Worm (Caenorhabditis elegans): Measurements from ENCODE around the gene C09G1.4.

C09G1.4 gene

ce11 chrX:16006529-16006928 lies at the start of gene C09G1.4:
Gene C09G1.4 (minus strand): TSS chrX:16006629.
- TF ChIP-seq unc-62 (GFP tag; optimal IDR thresholded peaks at IDR 0.05): no peak

DNA sequence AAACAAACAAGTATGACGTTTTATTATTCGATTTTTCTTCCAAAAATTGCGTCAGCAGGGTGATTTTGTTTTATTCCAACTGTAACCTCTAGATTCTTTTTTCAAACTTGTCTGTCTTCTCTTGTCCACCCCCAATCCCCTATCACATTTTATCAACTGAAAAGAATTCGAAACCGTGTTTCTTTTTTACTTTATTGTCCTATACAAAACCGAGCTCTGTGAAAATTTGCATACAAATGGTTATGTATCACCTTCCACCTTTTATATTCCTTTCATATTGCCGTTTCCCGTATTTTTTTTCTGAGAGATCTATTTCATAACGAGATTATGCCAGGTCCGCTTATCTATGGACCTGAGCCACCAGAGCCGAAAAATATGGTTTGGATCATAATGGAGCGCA lies 48.8 kb upstream of the C09G1.4 start, which contains the start of gene T27A8.7:
TSS of gene T27A8.7 (plus strand) at position 301 of the 400 bp plus-strand sequence.
- TF ChIP-seq unc-62 (GFP tag; optimal IDR thresholded peaks at IDR 0.05): no peak

DNA sequence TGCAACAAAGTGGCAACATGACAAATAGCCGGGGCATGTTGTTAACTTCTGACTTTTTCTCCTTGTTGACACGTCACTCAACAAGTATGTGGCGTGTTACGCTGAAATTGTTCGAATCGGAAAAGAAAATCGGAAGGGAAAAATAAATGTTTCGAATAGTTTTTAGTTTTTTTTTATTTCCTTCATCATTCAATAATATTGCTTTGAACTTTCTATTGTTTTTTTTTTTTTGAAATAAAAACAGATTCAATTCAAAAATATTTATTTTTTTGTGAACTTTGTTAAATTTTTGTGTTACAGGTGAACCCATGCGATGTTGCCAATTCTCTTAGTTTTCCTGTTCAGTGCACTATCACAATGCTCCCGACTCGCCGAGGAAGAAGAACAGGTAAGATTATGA lies 43.1 kb upstream of the C09G1.4 start, which contains the start of gene cpd-2:
TSS of gene cpd-2 (plus strand) at position 301 of the 400 bp plus-strand sequence.
- TF ChIP-seq unc-62 (GFP tag; optimal IDR thresholded peaks at IDR 0.05): no peak

DNA sequence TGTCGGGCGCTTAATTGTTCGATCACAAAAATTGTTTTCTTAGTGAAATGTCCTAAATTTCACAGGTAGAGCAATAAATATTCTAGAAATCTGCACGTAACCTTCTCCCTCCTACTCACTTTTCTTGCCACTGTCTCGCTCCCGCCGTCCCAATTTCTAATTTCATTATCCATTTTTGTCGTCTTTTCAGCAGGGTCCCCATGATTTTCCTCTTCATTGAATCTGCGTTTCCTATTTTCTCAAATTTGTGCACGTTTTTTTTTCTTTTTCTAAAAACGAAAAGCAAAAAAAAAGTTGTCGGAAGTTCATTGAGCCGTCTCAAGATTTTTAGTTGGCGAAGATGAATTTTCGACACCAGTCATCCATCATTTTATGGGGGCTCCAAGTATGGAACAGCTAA lies 40.0 kb upstream of the C09G1.4 start:
- TF ChIP-seq unc-62 (GFP tag; optimal IDR thresholded peaks at IDR 0.05): no peak

- TF ChIP-seq unc-62 (GFP tag; optimal IDR thresholded peaks at IDR 0.05): no peak
These were observed 37.9 kb upstream of the C09G1.4 start for ce11 chrX:16044325-16044724.

ce11 chrX:16042480-16042879 lies 36.1 kb upstream of the C09G1.4 start:
- TF ChIP-seq unc-62 (GFP tag; optimal IDR thresholded peaks at IDR 0.05): no peak

- no peak for TF ChIP-seq unc-62 (GFP tag; optimal IDR thresholded peaks at IDR 0.05)
These were observed 35.4 kb upstream of the C09G1.4 start for ce11 chrX:16041808-16042207.

DNA sequence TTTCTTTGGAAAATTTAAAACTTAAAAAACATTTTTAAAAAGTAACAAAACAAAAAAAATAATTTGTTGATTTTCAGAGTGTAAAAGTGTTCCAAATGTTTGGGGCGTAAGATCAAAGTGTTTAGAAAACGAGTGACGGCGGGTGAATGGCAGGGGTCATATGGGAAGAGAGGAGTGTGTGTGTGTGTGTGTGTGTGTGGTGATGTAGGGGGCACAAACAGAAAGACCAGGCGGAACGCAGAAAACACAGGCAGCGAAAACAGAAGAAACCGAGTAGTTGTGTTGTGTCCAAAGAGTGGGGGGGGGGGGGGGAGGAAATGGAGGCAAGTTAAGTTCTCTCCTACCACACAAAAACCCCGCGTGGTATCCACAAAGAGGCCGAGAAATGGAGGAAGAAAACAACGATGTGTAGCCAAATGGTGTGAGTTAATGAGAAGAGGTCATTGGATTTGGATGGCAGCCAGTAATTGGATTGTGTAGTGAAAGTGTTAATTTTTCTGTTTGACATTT lies 33.8 kb upstream of the C09G1.4 start, which contains the start of gene B0395.3:
TSS of gene B0395.3 (minus strand) at position 51 of the 510 bp plus-strand sequence.
- no peak for TF ChIP-seq unc-62 (GFP tag; optimal IDR thresholded peaks at IDR 0.05)

DNA sequence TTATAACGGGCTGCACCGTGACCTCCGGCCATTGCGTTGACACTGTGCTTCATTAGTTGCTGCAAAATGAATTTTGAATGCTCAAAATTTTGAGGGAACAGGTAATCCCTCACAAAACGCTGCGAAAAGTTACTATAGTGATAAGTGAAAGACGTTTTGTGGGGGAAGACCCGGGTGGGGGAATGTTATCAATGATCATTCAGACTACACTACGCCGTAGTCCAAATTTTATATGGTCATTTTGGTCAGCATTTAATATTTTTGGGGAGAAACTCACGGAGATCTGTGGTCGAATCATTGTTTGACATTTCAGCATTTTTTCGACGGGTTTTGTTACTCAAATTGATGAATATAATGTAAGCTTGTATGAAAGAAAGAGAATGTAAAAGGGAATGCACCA lies 32.7 kb upstream of the C09G1.4 start:
- TF ChIP-seq unc-62 (GFP tag; optimal IDR thresholded peaks at IDR 0.05): no peak

ce11 chrX:16030506-16030905 lies 24.1 kb upstream of the C09G1.4 start, which contains the start of gene mboa-1:
Gene mboa-1 (plus strand): TSS chrX:16030806.
- no peak for TF ChIP-seq unc-62 (GFP tag; optimal IDR thresholded peaks at IDR 0.05)

DNA sequence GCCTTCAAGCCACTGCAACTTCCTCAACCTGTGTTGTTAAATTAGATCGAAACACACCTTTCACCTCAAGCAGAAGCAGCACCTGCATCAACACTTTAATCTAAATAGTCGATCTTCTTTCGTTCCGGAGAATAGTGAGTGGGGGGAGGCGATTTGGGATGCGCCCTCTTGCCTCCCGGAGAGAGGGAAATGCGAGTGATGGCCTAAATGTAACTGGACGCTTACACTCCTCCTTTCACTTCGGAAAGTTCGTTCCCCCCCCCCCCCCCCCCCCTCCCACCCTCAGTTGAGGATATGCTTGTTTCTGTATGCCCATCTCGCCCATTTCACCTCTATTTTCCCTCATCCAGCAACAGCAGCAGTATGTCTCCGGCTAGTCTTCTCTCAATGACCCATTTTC lies 22.6 kb upstream of the C09G1.4 start:
- no peak for TF ChIP-seq unc-62 (GFP tag; optimal IDR thresholded peaks at IDR 0.05)

ce11 chrX:16024558-16024957 lies 18.1 kb upstream of the C09G1.4 start:
- no peak for TF ChIP-seq unc-62 (GFP tag; optimal IDR thresholded peaks at IDR 0.05)

- TF ChIP-seq unc-62 (GFP tag; optimal IDR thresholded peaks at IDR 0.05): no peak
These were observed 10.4 kb upstream of the C09G1.4 start, which contains the start of the genes VB0395L.1 and nhx-1 for ce11 chrX:16016796-16017195. Gene VB0395L.1 (minus strand): TSS chrX:16016981. Gene nhx-1 (plus strand): TSS chrX:16017121.

DNA sequence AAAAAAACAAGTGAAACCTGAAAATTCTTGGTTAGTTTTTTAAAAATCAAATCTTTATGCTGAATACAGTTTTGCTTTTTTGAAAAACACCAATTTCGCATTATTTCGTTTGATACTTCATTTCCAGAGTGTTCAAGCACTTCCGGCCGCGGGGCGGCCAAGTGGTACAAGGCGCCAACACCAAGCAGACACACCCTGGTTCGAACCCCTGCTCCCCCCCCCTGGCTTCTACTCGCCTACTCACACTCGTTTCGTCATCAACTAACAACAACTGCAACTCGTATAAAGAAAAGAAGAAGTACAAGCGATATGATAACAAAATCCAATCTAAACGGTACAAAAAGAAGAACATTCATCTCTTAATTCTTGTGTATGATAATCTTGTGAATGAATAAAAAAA lies 3.6 kb downstream of the C09G1.4 start:
- TF ChIP-seq unc-62 (GFP tag; optimal IDR thresholded peaks at IDR 0.05): no peak

DNA sequence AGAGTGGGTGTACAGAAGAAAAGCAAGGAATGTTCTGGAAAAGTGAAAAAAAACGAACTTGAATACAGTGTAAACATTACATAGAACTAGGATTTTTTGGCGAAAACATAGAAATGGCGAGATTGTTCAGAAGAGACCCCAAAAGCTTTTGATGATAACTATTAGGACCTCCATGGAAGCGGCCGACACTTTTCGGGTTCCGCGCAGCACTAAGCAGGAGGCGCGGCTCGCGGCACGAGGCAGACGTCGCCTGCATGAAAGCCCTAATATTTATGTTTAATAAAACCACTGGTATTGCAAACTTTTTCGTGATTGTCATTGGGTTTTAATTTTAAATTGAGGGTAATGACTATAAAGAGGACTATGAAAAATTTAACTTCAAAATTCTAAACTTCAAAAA lies 8.5 kb downstream of the C09G1.4 start:
- no peak for TF ChIP-seq unc-62 (GFP tag; optimal IDR thresholded peaks at IDR 0.05)

ce11 chrX:15997153-15997552 lies 9.3 kb downstream of the C09G1.4 start:
- no peak for TF ChIP-seq unc-62 (GFP tag; optimal IDR thresholded peaks at IDR 0.05)

DNA sequence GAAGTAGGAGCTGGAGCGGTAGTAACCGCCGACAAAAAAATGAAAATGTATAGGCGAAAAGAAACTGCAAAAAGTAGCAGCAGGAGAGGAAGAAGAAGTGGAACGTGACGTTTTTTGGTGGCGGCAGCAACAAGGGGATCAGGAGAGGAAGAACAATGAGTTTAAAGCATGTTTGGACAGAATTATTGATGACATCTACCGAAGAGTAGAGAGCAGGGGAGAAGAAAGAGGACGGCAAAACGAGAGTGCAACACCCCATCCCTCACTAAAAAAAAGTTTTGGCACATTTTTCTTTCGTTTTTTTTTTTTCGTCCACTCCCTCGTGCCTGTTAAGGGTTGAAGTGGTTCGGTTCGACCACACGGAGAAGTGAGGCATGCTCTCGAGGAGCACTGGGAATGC lies 12.5 kb downstream of the C09G1.4 start:
- no peak for TF ChIP-seq unc-62 (GFP tag; optimal IDR thresholded peaks at IDR 0.05)

- no peak for TF ChIP-seq unc-62 (GFP tag; optimal IDR thresholded peaks at IDR 0.05)
These were observed 13.6 kb downstream of the C09G1.4 start for ce11 chrX:15992806-15993205.
